Fruit fly (Drosophila melanogaster) S2 (cell line): ENCODE results near the gene Ada3.

Experiments used
- CG8478 ChIP-seq: fragments of >200 bp; optimal IDR thresholded peaks from 2 replicates; lab custom pipeline; 2018
- CTCF ChIP-seq, 2 experiments: fragments of >200 bp; optimal IDR thresholded peaks; 2 replicates each; lab custom pipeline; 2018

Ada3 gene

DNA sequence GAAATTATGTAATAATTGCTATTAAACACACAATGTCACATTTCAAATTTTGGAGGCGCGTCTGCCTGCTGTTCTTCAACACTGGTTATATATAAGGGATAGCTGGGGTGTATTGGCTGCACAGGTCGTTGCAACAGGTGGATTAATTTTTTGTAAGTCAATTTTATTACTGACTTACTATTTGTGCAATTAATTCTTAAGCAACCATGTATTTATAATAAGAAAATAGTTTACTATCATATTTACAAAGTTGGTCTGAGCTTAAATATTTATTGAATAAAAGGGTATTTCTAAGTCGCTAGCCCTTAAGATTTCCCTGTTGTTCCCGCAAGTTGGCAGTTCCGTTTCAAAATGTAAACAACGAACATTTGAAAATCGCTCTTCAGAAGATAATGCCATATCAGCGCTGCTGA lies 7.3 kb downstream of the Ada3 start, which contains the start of gene RhoGAP16F:
Gene RhoGAP16F, plus strand, starts transcription at position 336 of the 413 bp plus-strand sequence.
- TF ChIP-seq CTCF (optimal IDR thresholded peaks at IDR 0.05; lab: Kevin White, UChicago) = no peak

DNA sequence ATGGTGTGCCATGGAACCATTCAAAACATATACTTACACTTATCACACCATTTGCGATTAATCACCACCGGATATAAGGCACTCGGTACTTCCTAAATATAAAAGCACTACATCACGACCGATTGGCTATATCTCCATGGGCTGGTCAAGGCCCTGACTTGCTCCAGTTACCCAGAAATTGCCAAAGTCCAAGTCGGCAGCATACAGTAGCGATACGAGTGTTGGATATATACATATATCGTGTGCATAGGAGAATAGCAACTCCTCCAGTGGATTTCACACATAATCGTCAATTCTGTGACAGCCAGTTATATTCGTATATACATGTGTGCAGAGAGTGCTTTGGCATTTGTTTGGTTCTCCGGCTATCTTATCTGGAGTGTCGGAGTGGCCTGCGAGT lies 8.6 kb downstream of the Ada3 start:
- TF ChIP-seq CG8478 (lab: Kevin White, UChicago) = no peak
- no peak for TF ChIP-seq CTCF (optimal IDR thresholded peaks at IDR 0.05; lab: Kevin White, UChicago)

DNA sequence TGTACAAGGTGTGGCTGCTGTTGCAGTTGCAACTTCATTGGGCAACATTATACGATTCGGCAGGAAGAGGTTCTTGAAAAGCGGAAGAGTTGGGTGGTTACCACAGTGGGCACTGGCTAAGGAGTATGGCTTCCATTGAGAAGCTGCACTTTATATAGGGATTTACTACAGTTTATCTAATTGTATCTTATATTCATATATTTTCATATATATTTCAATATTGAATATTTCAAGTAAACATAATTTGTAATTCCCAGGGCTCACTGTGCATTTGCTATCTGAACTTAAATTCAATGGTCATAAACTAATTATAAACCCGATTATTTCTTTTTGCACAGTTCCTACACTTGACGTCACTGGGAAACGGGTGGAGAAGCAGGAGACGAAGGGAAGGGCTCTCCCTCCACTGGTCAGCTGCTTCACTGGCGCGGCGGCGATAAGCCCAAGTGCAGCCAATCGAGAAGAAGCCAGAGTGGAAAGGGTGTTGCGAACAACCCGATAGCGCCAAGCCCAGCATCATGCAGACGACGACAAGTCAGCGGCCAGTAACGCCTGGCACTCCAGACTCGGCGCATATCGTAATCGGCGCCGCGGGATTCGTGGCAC lies 9.3 kb downstream of the Ada3 start:
- no peak for TF ChIP-seq CTCF (optimal IDR thresholded peaks at IDR 0.05; lab: Kevin White, UChicago)
- TF ChIP-seq CG8478 (lab: Kevin White, UChicago) = no peak

DNA sequence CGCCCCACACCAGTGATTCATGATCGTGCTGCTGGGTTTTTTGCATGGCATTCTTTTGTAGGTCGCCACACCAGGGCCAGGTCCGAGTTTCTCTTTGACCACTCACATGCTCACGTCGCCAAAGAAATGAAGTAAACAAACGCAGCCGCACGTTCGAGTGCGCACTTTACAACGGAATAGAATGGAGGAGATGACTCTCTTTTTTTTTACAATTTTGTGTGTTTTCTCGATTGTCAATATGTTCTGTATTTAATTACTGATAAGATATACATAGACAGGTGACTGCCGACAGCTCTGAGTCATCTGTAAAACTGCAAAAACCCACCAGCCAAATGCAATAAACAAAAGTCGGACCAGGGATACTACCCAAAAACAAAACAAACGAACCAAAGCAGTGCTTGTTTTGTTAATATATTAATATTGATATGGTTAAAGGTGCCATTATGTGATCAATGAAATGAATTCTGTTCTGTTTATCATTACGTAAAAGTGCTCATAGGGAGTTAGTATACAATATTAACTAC lies 14.6 kb downstream of the Ada3 start:
- TF ChIP-seq CTCF (optimal IDR thresholded peaks at IDR 0.05; lab: Kevin White, UChicago) (no peak), CG8478 (lab: Kevin White, UChicago) (no peak)

DNA sequence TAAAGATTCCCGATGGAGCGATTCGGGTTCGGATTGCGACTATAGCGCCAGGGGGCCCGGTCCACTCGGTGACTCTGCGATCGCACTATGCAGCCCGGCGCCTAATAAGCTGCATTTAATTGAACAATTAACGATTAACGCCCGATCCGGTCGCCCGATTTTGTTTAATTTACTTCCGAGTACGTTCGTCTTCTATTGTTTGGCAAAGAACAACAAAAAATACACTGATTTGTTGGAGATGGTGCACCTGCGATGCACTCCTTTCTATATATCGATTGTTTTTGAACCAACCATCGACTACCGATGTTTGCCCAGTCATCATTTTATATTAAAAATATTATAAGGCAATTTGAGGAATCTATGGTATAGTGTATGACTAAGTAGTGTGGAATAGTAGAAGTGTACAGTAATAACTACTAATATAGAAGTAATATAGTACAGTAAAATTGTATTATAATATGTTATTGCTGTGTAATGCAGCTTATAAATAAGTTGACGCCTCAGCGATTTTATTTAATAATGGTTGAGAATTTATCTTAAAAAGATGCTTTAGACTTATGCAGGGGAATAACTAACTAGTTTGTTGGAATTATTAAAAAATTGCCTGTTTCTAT lies 15.6 kb downstream of the Ada3 start, which contains the start of gene Mvb12:
Gene Mvb12, minus strand, starts transcription at position 217 of the 614 bp plus-strand sequence.
- TF ChIP-seq CG8478 (lab: Kevin White, UChicago) (no peak), CTCF (optimal IDR thresholded peaks at IDR 0.05; lab: Kevin White, UChicago) (no peak)

DNA sequence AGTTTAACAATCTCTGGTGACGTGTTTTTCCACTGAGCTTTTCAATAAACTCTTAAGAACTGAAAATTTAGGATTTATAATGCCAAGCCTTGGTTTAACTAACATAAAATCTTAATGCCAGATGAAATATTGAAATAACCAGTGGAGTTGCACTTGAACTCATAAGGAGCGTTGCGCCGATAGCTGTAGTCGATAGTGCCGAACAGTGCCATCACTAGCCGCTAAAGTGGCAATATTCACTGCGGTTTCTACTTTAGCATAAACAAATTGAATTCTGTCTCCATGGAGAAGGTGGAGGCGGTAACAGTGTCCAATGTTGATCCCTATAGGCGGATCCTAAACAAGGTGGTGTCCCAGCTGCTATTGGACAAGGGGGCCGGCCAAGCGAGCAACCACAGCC lies 16.2 kb downstream of the Ada3 start, which contains the start of gene Taf8:
Gene Taf8, plus strand, starts transcription at position 193 of the 400 bp plus-strand sequence.
- TF ChIP-seq CTCF (optimal IDR thresholded peaks at IDR 0.05; lab: Kevin White, UChicago) (no peak), CG8478 (lab: Kevin White, UChicago) (no peak)

DNA sequence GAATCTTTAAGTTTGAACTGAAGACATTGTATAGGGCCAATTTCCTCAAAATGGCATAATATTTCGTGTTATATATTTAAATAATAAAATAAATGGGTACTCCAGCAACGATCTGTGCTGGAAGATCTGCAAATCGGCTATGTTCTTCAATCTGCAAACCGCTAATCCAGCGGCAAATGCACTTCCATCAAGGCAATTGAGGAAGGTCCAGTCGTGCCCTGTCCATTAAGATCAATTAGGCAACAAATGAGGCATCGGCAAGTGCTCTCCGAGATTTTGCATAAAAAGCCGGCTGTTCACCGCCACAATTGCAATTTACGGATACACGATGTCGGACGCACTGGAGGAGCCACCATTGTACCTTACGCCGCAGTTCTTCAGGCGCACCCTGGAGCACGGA lies 17.8 kb downstream of the Ada3 start, which contains the start of gene CG7135:
Gene CG7135, plus strand, starts transcription at position 301 of the 400 bp plus-strand sequence.
- no peak for TF ChIP-seq CG8478 (lab: Kevin White, UChicago)

DNA sequence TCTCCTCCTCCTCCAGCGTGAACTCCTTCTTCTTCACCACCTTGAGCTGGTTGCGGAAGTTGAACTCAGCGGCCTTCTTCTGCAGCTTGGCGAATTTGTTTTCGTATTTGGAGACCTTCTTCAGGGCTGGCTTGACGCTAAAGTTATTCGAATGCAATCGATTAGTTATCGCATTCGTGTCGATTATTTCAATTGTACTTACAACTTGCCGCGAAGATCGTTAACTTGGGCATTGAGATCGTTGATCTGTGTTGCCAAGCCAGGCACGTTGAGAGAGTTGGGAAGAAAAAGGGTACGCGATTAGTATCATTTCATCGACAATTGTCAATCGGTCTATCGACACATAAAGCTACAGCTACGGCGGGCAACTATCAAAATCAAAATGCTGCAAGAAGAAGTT lies 21.1 kb downstream of the Ada3 start:
- no peak for TF ChIP-seq CTCF (optimal IDR thresholded peaks at IDR 0.05; lab: Kevin White, UChicago)
- no peak for TF ChIP-seq CG8478 (lab: Kevin White, UChicago)

DNA sequence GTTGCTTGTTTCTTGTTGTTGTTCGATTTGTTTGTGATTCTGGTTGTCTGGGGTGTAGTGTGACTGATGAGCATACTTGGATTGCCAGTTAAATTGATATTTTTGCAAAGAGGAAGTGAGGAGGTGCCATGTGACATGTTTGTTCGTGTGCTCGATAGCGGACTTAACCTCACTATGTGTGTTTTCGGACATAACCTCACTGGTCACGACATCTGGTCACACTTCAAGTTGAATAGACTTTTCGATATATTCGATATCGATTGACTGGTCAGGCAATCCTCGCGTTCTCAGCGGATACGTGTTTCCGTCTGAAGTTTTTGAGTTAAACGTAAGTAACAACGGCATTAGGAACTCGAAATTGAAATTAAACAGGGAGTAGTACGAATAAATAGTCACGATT lies 23.1 kb downstream of the Ada3 start:
- TF ChIP-seq CTCF (optimal IDR thresholded peaks at IDR 0.05; lab: Kevin White, UChicago) (no peak), CG8478 (lab: Kevin White, UChicago) (no peak)

DNA sequence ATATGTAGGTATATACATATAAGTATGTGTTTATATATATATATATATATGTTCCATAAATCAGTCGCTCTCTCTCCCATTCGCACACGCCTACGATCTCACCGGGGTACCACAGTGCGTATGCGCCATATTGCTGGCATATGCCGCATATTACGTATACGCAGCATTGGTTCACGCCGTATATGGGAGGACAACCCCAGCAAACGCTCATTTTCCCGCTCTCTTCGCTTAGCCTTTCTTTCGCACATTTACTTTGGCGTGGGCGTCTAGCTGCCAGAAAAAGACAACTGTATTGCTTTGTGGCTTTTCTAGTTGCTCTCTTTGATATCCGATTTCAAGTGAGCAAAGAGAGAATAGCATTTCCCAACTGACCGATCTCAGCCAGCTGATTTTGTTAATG lies 29.2 kb downstream of the Ada3 start:
- TF ChIP-seq CG8478 (lab: Kevin White, UChicago) (no peak), CTCF (optimal IDR thresholded peaks at IDR 0.05; lab: Kevin White, UChicago) (no peak)

DNA sequence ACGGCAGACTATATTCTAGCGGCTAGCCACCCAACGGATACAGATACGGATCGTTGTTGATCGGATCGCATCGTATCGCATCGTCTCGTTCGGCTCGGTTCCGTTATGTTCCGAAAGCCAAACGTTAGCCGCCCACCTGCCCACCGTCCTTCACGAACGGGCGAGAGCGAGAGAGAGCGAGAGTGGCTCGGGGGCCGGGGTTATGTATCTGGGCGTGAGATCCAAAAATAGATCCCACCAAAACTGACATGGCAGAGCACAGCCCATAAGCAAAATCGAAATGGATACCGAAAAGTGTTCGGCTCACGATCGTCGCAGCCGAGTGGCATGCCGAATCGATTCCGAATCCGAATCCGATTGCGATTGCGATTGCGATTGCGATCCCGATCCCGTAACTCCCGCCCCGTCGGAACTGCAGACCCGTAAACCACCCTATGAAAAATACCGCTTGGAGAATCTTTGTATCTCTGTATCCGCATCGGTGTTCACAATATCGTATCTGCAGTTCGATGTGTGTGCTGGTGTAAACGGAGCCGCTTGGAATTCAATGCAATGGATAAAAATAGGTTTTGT lies 31.3 kb downstream of the Ada3 start, which contains the start of gene wupA:
Gene wupA, minus strand, starts transcription at position 112 of the 573 bp plus-strand sequence.
- TF ChIP-seq CTCF (optimal IDR thresholded peaks at IDR 0.05; lab: Kevin White, UChicago) (no peak), CG8478 (lab: Kevin White, UChicago) (no peak)

DNA sequence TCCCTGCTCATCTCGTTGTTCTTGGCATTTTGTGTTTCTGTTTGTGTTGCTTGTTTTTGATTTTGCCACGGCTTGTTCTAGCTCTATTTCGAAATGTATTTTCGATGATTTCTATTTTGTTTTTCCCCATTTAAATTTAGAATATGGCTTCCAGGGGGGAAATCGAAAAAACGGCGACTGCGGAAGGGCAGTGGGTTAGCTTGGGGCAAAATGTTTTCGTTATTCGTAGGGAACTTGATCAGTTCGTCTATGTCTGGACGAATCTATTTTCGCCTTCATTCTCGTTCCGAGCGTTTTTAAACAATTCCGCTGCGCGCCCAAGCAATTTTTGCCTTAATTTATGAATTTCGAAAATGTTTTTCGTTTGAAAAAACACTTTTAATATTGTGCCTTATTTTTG lies 33.0 kb downstream of the Ada3 start:
- TF ChIP-seq CTCF (optimal IDR thresholded peaks at IDR 0.05; lab: Kevin White, UChicago) = no peak
- TF ChIP-seq CG8478 (lab: Kevin White, UChicago) = no peak

DNA sequence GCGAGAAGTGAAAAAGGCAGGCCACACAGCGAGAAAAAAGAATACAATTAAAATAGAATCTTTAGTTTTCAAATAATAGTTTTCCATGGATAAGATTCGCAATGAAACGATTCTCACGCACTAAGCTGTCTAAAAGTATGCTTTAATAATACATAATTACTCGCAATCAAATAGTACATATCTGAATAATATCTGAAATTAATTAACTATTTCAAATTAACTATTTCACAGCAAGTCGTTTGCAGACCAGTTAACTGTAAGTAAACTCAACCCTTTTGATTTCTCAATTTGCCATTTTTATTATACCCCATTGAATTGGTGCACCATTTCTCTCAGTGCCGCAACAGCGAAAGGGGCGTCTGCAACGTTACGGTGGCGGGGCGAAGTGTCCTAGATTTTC lies 40.0 kb downstream of the Ada3 start:
- TF ChIP-seq CTCF (optimal IDR thresholded peaks at IDR 0.05; lab: Kevin White, UChicago) = no peak
- no peak for TF ChIP-seq CG8478 (lab: Kevin White, UChicago)

DNA sequence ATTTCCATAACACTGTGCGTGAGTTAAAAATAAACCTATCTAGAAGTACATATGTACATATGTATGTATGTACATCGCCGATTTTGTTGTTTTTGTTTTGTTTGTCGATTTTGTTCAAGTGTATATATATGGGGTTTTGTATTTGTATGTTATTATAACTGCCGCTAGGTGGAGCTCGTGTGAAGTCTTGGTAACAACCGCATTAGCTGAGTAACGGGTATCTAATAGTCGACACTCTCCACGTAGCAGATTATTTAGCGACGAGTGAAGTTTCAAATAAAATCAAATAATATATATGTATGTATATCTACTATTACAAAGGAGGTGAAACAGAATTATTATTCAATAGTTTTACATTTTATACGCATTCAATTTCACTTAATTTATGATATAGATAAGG lies 43.7 kb downstream of the Ada3 start:
- TF ChIP-seq CG8478 (lab: Kevin White, UChicago) (no peak), CTCF (optimal IDR thresholded peaks at IDR 0.05; lab: Kevin White, UChicago) (peak; percentile 68 to 71)

DNA sequence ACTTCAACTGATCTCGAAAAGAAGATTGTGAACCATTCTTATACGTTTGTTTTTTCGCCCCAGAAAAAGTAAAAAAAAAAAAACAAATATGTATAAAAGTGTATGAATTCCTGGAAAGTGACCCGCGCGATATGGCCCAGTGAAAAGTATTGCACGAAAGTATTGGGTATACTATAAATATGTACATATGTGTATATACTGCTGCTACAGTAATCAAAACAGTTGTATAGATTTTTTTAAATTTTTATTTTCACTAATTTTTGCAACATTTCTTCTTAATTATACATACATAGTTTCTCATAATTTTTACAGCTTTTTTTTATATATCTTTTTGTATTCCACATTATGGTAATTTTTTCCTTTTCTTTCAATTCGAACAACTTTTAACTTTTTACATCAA lies 44.6 kb downstream of the Ada3 start, which contains the start of gene CG43133:
Gene CG43133, minus strand, starts transcription at position 11 of the 400 bp plus-strand sequence.
- TF ChIP-seq CTCF (optimal IDR thresholded peaks at IDR 0.05; lab: Kevin White, UChicago) = no peak
- no peak for TF ChIP-seq CG8478 (lab: Kevin White, UChicago)
